Fruit fly (Drosophila melanogaster) S2 (cell line): ENCODE results near the gene cni.

ENCODE experiments used
- CG8478 ChIP-seq: fragments of >200 bp; optimal IDR thresholded peaks from 2 replicates; lab custom pipeline; 2018
- CTCF ChIP-seq, 2 experiments: fragments of >200 bp; optimal IDR thresholded peaks; 2 replicates each; lab custom pipeline; 2018

DNA sequence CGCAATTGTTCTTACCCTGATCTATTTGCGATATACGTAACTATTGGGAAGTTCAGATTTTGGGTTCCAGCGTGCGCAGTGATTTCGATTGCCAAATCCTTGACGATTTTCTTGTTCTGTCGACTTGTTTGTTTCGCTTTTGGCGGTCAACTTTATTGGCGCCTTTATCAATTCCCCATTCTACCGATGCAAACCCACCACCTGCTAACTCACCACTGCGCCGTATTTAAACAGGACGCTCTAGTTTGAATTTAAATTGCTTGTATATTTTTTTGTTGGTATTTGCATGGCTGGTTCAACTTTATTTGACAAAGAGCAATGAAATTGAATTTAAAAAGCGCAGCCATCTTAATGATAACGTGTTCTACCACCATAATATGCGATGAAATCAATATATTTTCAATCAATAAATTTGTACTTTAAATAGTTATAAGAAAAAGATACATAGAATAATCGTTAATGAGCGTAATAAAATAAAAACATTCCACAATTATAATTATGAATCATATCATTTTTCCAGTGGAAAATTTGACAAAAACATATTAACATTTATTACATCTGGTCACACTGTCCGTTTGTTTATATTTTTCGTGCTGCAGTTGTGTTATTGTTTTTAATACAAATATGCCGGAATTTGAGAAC lies 48.8 kb downstream of the cni start, which contains the start of the genes twe and CG4935:
- TF ChIP-seq CTCF (optimal IDR thresholded peaks at IDR 0.05; lab: Kevin White, UChicago) = no peak
- no peak for TF ChIP-seq CG8478
